5 fruit fly cellular contexts compared by ENCODE assay signal in the genomic region with DNA sequence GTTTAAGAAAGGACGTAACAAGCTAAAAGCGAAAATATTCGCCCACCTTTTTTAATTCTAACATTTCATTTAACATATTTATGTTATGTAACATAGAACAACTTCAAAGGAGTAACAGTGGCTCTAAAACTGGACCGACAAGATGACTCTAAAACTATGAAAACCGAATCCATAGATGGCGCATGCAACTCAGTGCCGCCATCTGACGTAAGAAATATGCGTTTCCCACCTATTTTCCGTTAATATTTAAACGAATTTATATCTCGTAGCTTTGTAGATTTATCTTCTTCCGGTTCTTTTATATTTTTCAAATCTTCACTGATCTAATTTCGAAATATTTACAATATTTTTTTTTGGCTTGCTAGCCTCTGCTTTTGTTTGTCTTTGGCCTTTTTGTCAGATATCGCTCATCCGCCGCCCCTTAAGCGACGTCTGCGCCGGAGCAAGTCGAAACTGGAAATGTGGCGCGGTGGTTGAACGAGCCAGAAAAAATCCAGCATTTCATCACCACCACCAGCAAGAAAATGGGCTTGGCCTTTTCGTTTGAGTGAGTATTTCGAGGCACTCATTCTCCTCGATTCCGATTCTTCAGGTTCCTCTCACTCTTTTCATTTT.
A peak's percentile ranks its signal among the peaks of the same experiment; 100 is the strongest.
TF ChIP-seq lines count a peak whose summit lies in the region.

No protein-coding gene starts in this region.

- peak; percentile 95 to 98 for TF ChIP-seq CTCF in S2 (optimal IDR thresholded peaks at IDR 0.05; lab: Kevin White, UChicago)
- peak; percentile 97 for TF ChIP-seq CTCF in whole organism, embryonic (GFP tag; optimal IDR thresholded peaks at IDR 0.05; lab: Kevin White, UChicago)

TF ChIP-seq in whole organism, embryonic, 481 proteins besides CTCF, POLR2A, EP300 and RAD21 (continues in another document):
- no peak for TF ChIP-seq Poxn (GFP tag; IDR thresholded peaks at IDR 0.05; lab: Robert Waterston, UW)
- TF ChIP-seq ham (GFP tag; IDR thresholded peaks at IDR 0.05; lab: Robert Waterston, UW), result no peak
- peak; percentile 54 to 57 for TF ChIP-seq dpn (GFP tag; optimal IDR thresholded peaks at IDR 0.05; lab: Kevin White, UChicago)
- TF ChIP-seq PHDP (tag; optimal IDR thresholded peaks at IDR 0.05; lab: Kevin White, UChicago), result no peak
- no peak for TF ChIP-seq tll (GFP tag; optimal IDR thresholded peaks at IDR 0.05; lab: Kevin White, UChicago)
- TF ChIP-seq CG14965 (GFP tag; optimal IDR thresholded peaks at IDR 0.05; lab: Kevin White, UChicago; ENCODE audit: borderline replicate concordance), result peak; percentile 37
- no peak for TF ChIP-seq B-H1 (GFP tag; IDR thresholded peaks at IDR 0.05; lab: Robert Waterston, UW)
- peak; percentile 63 for TF ChIP-seq az2 (GFP tag; optimal IDR thresholded peaks at IDR 0.05; lab: Kevin White, UChicago)
- TF ChIP-seq schlank (tag; optimal IDR thresholded peaks at IDR 0.05; lab: Kevin White, UChicago), result no peak
- TF ChIP-seq Gsc (GFP tag; IDR thresholded peaks at IDR 0.05; lab: Robert Waterston, UW), result no peak
- TF ChIP-seq danr (GFP tag; IDR thresholded peaks at IDR 0.05; lab: Robert Waterston, UW), result no peak
- no peak for TF ChIP-seq CG34422 (GFP tag; IDR thresholded peaks at IDR 0.05; lab: Robert Waterston, UW)
- TF ChIP-seq CG30431 (GFP tag; optimal IDR thresholded peaks at IDR 0.05; lab: Kevin White, UChicago), result no peak
- TF ChIP-seq Asciz (GFP tag; optimal IDR thresholded peaks at IDR 0.05; lab: Kevin White, UChicago), result no peak
- TF ChIP-seq CG8089 (GFP tag; optimal IDR thresholded peaks at IDR 0.05; lab: Kevin White, UChicago), result peak; percentile 47
- no peak for TF ChIP-seq bigmax (GFP tag; optimal IDR thresholded peaks at IDR 0.05; lab: Kevin White, UChicago)
- no peak for TF ChIP-seq Eip74EF (GFP tag; optimal IDR thresholded peaks at IDR 0.05; lab: Kevin White, UChicago)
- no peak for TF ChIP-seq YL-1 (GFP tag; optimal IDR thresholded peaks at IDR 0.05; lab: Kevin White, UChicago)
- TF ChIP-seq Oli (tag; optimal IDR thresholded peaks at IDR 0.05; lab: Kevin White, UChicago), result peak; percentile 6
- TF ChIP-seq CG4730 (GFP tag; IDR thresholded peaks at IDR 0.05; lab: Robert Waterston, UW), result no peak
- TF ChIP-seq pum (GFP tag; optimal IDR thresholded peaks at IDR 0.05; lab: Kevin White, UChicago), result peak; percentile 56

TF ChIP-seq in whole organism, prepupa, 60 proteins besides CTCF, POLR2A, EP300 and RAD21:
- TF ChIP-seq CG4318 (GFP tag; optimal IDR thresholded peaks at IDR 0.05; lab: Kevin White, UChicago) (no peak), fd85E (GFP tag; optimal IDR thresholded peaks at IDR 0.05; lab: Kevin White, UChicago) (no peak), Ets21C (GFP tag; optimal IDR thresholded peaks at IDR 0.05; lab: Kevin White, UChicago) (no peak), net (GFP tag; optimal IDR thresholded peaks at IDR 0.05; lab: Kevin White, UChicago) (no peak), CG15336 (GFP tag; IDR thresholded peaks at IDR 0.05; lab: Robert Waterston, UW) (no peak), Eip78C (GFP tag; lab: Kevin White, UChicago) (peak; percentile 47), topi (GFP tag; optimal IDR thresholded peaks at IDR 0.05; lab: Kevin White, UChicago) (peak; percentile 8), esn (GFP tag; optimal IDR thresholded peaks at IDR 0.05; lab: Kevin White, UChicago) (peak; percentile 30), Eip75B (GFP tag; optimal IDR thresholded peaks at IDR 0.05; lab: Kevin White, UChicago) (peak; percentile 5), Hr4 (GFP tag; optimal IDR thresholded peaks at IDR 0.05; lab: Kevin White, UChicago) (peak; percentile 8), vri (GFP tag; optimal IDR thresholded peaks at IDR 0.05; lab: Kevin White, UChicago) (peak; percentile 14), CG8119 (GFP tag; IDR thresholded peaks at IDR 0.05; lab: Robert Waterston, UW) (no peak), Met (GFP tag; optimal IDR thresholded peaks at IDR 0.05; lab: Kevin White, UChicago) (peak; percentile 10), cyc (GFP tag; optimal IDR thresholded peaks at IDR 0.05; lab: Kevin White, UChicago) (peak; percentile 39), CG34406 (GFP tag; optimal IDR thresholded peaks at IDR 0.05; lab: Kevin White, UChicago) (no peak), Hr39 (GFP tag; optimal IDR thresholded peaks at IDR 0.05; lab: Kevin White, UChicago) (peak; percentile 46), CG31627 (GFP tag; optimal IDR thresholded peaks at IDR 0.05; lab: Kevin White, UChicago) (peak; percentile 45), pdm3 (GFP tag; optimal IDR thresholded peaks at IDR 0.05; lab: Kevin White, UChicago) (peak; percentile 7), CG6792 (GFP tag; optimal IDR thresholded peaks at IDR 0.05; lab: Kevin White, UChicago) (no peak), OdsH (GFP tag; optimal IDR thresholded peaks at IDR 0.05; lab: Kevin White, UChicago) (peak; percentile 9), Lpt (GFP tag; optimal IDR thresholded peaks at IDR 0.05; lab: Kevin White, UChicago) (no peak), svp (GFP tag; lab: Kevin White, UChicago) (no peak), CG3919 (GFP tag; optimal IDR thresholded peaks at IDR 0.05; lab: Kevin White, UChicago) (peak; percentile 25)

TF ChIP-seq in whole organism, pupa, 21 proteins besides CTCF, POLR2A, EP300 and RAD21:
- TF ChIP-seq CG12605 (GFP tag; IDR thresholded peaks at IDR 0.05; lab: Robert Waterston, UW) (no peak), D1 (tag; optimal IDR thresholded peaks at IDR 0.05; lab: Kevin White, UChicago) (peak; percentile 51)
TF ChIP-seq in whole organism, pupa: peak in this region for 1.

TF ChIP-seq in whole organism, wandering third instar larva, 38 proteins besides CTCF, POLR2A, EP300 and RAD21:
- TF ChIP-seq h (GFP tag; optimal IDR thresholded peaks at IDR 0.05; lab: Kevin White, UChicago), result peak; percentile 24
- peak in 1 of 2 experiments; percentile 24 for TF ChIP-seq foxo (GFP tag; optimal IDR thresholded peaks at IDR 0.05; lab: Kevin White, UChicago)
- TF ChIP-seq sage (GFP tag; optimal IDR thresholded peaks at IDR 0.05; lab: Kevin White, UChicago), result no peak
- TF ChIP-seq CG32264 (GFP tag; optimal IDR thresholded peaks at IDR 0.05; lab: Kevin White, UChicago), result no peak
- no peak for TF ChIP-seq dmrt93B (GFP tag; optimal IDR thresholded peaks at IDR 0.05; lab: Kevin White, UChicago)
- TF ChIP-seq Dif (GFP tag; optimal IDR thresholded peaks at IDR 0.05; lab: Kevin White, UChicago; ENCODE audit: partially characterized antibody), result no peak
- no peak for TF ChIP-seq Rel (GFP tag; optimal IDR thresholded peaks at IDR 0.05; lab: Kevin White, UChicago)
- no peak for TF ChIP-seq Rel (tag; optimal IDR thresholded peaks at IDR 0.05; lab: Kevin White, UChicago)
- TF ChIP-seq Myc (optimal IDR thresholded peaks at IDR 0.05; lab: Kevin White, UChicago), result peak; percentile 86
- no peak for TF ChIP-seq psq (GFP tag; optimal IDR thresholded peaks at IDR 0.05; lab: Kevin White, UChicago)
- no peak for TF ChIP-seq tai (GFP tag; optimal IDR thresholded peaks at IDR 0.05; lab: Kevin White, UChicago)
- no peak for TF ChIP-seq Hr78 (GFP tag; optimal IDR thresholded peaks at IDR 0.05; lab: Kevin White, UChicago)
- no peak for TF ChIP-seq Abd-B (GFP tag; optimal IDR thresholded peaks at IDR 0.05; lab: Kevin White, UChicago)
- TF ChIP-seq sv (GFP tag; optimal IDR thresholded peaks at IDR 0.05; lab: Kevin White, UChicago), result no peak
- no peak for TF ChIP-seq br (GFP tag; optimal IDR thresholded peaks at IDR 0.05; lab: Kevin White, UChicago)
- TF ChIP-seq OdsH (GFP tag; optimal IDR thresholded peaks at IDR 0.05; lab: Kevin White, UChicago), result no peak
- peak; percentile 32 for TF ChIP-seq Hnf4 (GFP tag; optimal IDR thresholded peaks at IDR 0.05; lab: Kevin White, UChicago)
- TF ChIP-seq woc (GFP tag; optimal IDR thresholded peaks at IDR 0.05; lab: Kevin White, UChicago), result no peak
